Worm (Caenorhabditis elegans) whole organism, L4/young adult: ENCODE results near the gene B0294.3.

Source experiments
- W03F9.2 ChIP-seq: fragments of 150-350 bp; optimal IDR thresholded peaks from 2 replicates; lab custom pipeline; 2014; ENCODE audit warnings: missing biosample characterization, missing genetic modification characterization
- dao-5 ChIP-seq: sonication (generic microtip); optimal IDR thresholded peaks from 2 replicates; lab custom pipeline; 2016; ENCODE audit warnings: missing genotype, missing genetic modification characterization, moderate library complexity, missing compliant biosample characterization

DNA sequence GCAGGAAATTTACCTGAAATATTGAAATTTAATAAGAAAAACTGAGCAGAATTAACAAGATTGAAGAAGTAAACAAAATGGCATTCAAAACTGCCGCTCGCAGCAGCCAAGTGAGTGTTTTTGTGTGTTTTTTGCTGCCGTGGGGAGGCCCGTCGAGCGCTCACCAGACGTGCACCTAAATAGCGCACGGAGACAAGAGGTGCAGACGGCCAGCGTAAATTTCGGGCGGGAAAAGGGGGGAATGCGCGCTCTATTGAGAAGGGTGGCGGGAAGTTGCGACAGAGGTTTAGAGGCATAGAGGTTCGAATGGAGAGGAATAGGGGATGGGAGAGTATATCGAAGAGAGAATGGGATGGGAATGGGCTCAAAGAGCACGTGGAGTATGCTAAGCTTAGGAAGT is 35.8 kb upstream of the B0294.3 start, which contains the start of gene ceh-39:
- no peak for TF ChIP-seq W03F9.2
- no peak for TF ChIP-seq dao-5 (tag; lab: Kevin White, UChicago)
